Worm (Caenorhabditis elegans) whole organism, L4 larva: ENCODE data around the gene acs-10.

Experiments used
- ama-1 ChIP-seq: fragments of 150-350 bp; optimal IDR thresholded peaks from 2 replicates; lab custom pipeline; 2014; ENCODE audit warnings: inconsistent platforms, mixed read lengths
- mes-2 ChIP-seq: sonication (generic microtip); optimal IDR thresholded peaks from 2 replicates; lab custom pipeline; 2016; ENCODE audit warnings: missing genotype, mild to moderate bottlenecking, missing genetic modification characterization, missing compliant biosample characterization; ENCODE audit not compliant: poor library complexity, severe bottlenecking
- nhr-10 ChIP-seq: fragments of 150-350 bp; optimal IDR thresholded peaks from 2 replicates; lab custom pipeline; 2014; ENCODE audit warnings: missing biosample characterization, missing genetic modification characterization
- nhr-11 ChIP-seq: fragments of 150-350 bp; optimal IDR thresholded peaks from 2 replicates; lab custom pipeline; 2014; ENCODE audit warnings: missing biosample characterization, missing genetic modification characterization
- unc-39 ChIP-seq: sonication (generic microtip); optimal IDR thresholded peaks from 2 replicates; lab custom pipeline; 2017; ENCODE audit warnings: missing biosample characterization, missing genetic modification characterization

ce11 chrV:14166630-14167029 lies 20.3 kb downstream of the acs-10 start, which contains the start of gene cest-1.1:
- no peak for TF ChIP-seq ama-1 (lab: Kevin White, UChicago)
- TF ChIP-seq mes-2 (tag; lab: Kevin White, UChicago): no peak
- no peak for TF ChIP-seq unc-39 (tag; lab: Kevin White, UChicago)
- TF ChIP-seq nhr-10 (tag; lab: Kevin White, UChicago): no peak
- no peak for TF ChIP-seq nhr-11
